Worm (Caenorhabditis elegans): Measurements from ENCODE around the gene B0228.1.

The B0228.1 gene

ce11 chrII:7708540-7708939 lies 46.6 kb upstream of the B0228.1 start, which contains the start of gene B0495.9 (continued):
- TF ChIP-seq unc-98 (GFP tag; IDR thresholded peaks at IDR 0.05), result no peak
- no peak for TF ChIP-seq jun-1 (tag; optimal IDR thresholded peaks at IDR 0.05)
- TF ChIP-seq F16B12.6 (tag; optimal IDR thresholded peaks at IDR 0.05), result peak; percentile 47
- no peak for TF ChIP-seq sox-4 (tag; optimal IDR thresholded peaks at IDR 0.05)
- TF ChIP-seq egl-27 (tag; optimal IDR thresholded peaks at IDR 0.05), result no peak
- TF ChIP-seq sup-37 (GFP tag; optimal IDR thresholded peaks at IDR 0.05), result no peak
- peak; percentile 31; the same call in 1 of the 2 replicates for TF ChIP-seq isw-1 (GFP tag; IDR thresholded peaks at IDR 0.05)
- peak; percentile 26 for TF ChIP-seq lir-3 (tag; optimal IDR thresholded peaks at IDR 0.05; ENCODE audit: poor library complexity)
- no peak for TF ChIP-seq pag-3 (tag; optimal IDR thresholded peaks at IDR 0.05; ENCODE audit: borderline replicate concordance, insufficient read depth)
- TF ChIP-seq nhr-85 (tag), result peak; percentile 56
- peak; percentile 63 to 64 for TF ChIP-seq lsy-2 (tag; optimal IDR thresholded peaks at IDR 0.05)
- TF ChIP-seq fkh-4 (tag; optimal IDR thresholded peaks at IDR 0.05; ENCODE audit: borderline replicate concordance), result no peak
- no peak for TF ChIP-seq hlh-17 (GFP tag; optimal IDR thresholded peaks at IDR 0.05; ENCODE audit: borderline replicate concordance)
- no peak for TF ChIP-seq unc-30 (tag; optimal IDR thresholded peaks at IDR 0.05)
- no peak for TF ChIP-seq ceh-63 (GFP tag; optimal IDR thresholded peaks at IDR 0.05)
- no peak for TF ChIP-seq Y116A8C.19 (tag; optimal IDR thresholded peaks at IDR 0.05; ENCODE audit: borderline replicate concordance)
- TF ChIP-seq nhr-19 (GFP tag; conservative IDR thresholded peaks at IDR 0.05), result peak; percentile 48
- TF ChIP-seq sptf-1 (tag; optimal IDR thresholded peaks at IDR 0.05), result no peak
- peak; percentile 54 for TF ChIP-seq nhr-47 (tag; optimal IDR thresholded peaks at IDR 0.05)
- TF ChIP-seq mdl-1 (tag; optimal IDR thresholded peaks at IDR 0.05), result peak in 1 of 2 experiments; percentile 12

ce11 chrII:7709301-7709754 lies 45.8 kb upstream of the B0228.1 start, which contains the start of gene sre-1:
sre-1 (plus strand) TSS chrII:7709704.
- TF ChIP-seq nhr-71 (tag; optimal IDR thresholded peaks at IDR 0.05) (peak; percentile 28), fkh-8 (tag; optimal IDR thresholded peaks at IDR 0.05) (no peak), lin-13 (GFP tag; optimal IDR thresholded peaks at IDR 0.05) (no peak), nhr-90 (tag; optimal IDR thresholded peaks at IDR 0.05; ENCODE audit: poor library complexity) (no peak), lin-15B (tag; optimal IDR thresholded peaks at IDR 0.05) (no peak), fkh-10 (GFP tag; optimal IDR thresholded peaks at IDR 0.05) (no peak), hlh-17 (GFP tag; optimal IDR thresholded peaks at IDR 0.05; ENCODE audit: borderline replicate concordance) (no peak), efl-1 (optimal IDR thresholded peaks at IDR 0.05) (no peak), efl-1 (GFP tag; optimal IDR thresholded peaks at IDR 0.05 in 1 of 2) (peak in 1 of 2 experiments; percentile 90), nhr-85 (tag) (no peak), dpl-1 (GFP tag; optimal IDR thresholded peaks at IDR 0.05) (no peak), fos-1 (tag; optimal IDR thresholded peaks at IDR 0.05) (no peak), vab-15 (tag; optimal IDR thresholded peaks at IDR 0.05) (no peak), elt-3 (tag; optimal IDR thresholded peaks at IDR 0.05) (no peak), nhr-20 (tag; optimal IDR thresholded peaks at IDR 0.05) (no peak), hlh-4 (tag; optimal IDR thresholded peaks at IDR 0.05) (peak; percentile 58), C34B4.2 (tag; optimal IDR thresholded peaks at IDR 0.05) (no peak), grh-1 (GFP tag; IDR thresholded peaks at IDR 0.05) (no peak)

DNA sequence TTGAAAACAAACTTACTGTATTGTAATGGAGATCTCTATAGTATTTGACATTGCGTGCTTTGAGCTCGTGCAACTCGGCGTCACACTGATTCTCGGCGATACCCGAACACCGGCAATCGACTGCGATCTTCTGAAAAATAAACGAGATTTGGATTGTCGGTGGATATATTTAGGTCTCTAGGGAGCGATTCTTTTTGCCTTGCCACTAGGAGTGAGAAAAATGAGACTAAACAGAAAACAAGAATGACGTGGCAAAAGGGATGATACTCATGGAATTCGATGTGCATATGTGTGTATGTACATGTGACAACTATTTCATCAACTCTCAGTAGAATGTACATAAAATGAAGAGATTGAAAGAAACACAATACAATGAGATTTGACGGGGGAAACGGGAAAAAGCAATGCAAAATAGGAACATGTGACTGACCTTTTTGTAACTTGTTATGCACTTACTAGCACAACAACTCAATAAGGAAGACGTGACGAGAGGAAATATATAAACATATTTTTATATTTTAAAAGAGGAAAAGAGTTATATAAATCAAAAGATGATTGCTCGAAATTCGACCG lies 40.4 kb upstream of the B0228.1 start:
- TF ChIP-seq vab-15 (tag; optimal IDR thresholded peaks at IDR 0.05) (no peak), alr-1 (tag; optimal IDR thresholded peaks at IDR 0.05; ENCODE audit: borderline replicate concordance) (no peak), lir-3 (tag; optimal IDR thresholded peaks at IDR 0.05; ENCODE audit: poor library complexity) (no peak), hlh-17 (GFP tag; optimal IDR thresholded peaks at IDR 0.05; ENCODE audit: borderline replicate concordance) (no peak), efl-1 (optimal IDR thresholded peaks at IDR 0.05) (no peak), efl-1 (GFP tag; optimal IDR thresholded peaks at IDR 0.05 in 1 of 2) (peak in 1 of 2 experiments; percentile 79), ceh-8 (GFP tag; optimal IDR thresholded peaks at IDR 0.05) (peak; percentile 42), nhr-84 (tag; optimal IDR thresholded peaks at IDR 0.05) (no peak), snpc-4 (tag; optimal IDR thresholded peaks at IDR 0.05) (no peak), unc-86 (tag; optimal IDR thresholded peaks at IDR 0.05) (peak; percentile 20), lin-39 (tag; optimal IDR thresholded peaks at IDR 0.05) (no peak), rnt-1 (tag; optimal IDR thresholded peaks at IDR 0.05) (no peak), blmp-1 (tag; optimal IDR thresholded peaks at IDR 0.05) (no peak), swsn-7 (tag; optimal IDR thresholded peaks at IDR 0.05) (no peak), fkh-4 (tag; optimal IDR thresholded peaks at IDR 0.05; ENCODE audit: borderline replicate concordance) (no peak), elt-3 (tag; optimal IDR thresholded peaks at IDR 0.05) (no peak), lsy-2 (tag; optimal IDR thresholded peaks at IDR 0.05) (peak; percentile 29 to 43), pax-3 (tag; optimal IDR thresholded peaks at IDR 0.05) (no peak), lin-13 (GFP tag; optimal IDR thresholded peaks at IDR 0.05) (no peak), fos-1 (tag; optimal IDR thresholded peaks at IDR 0.05) (no peak), nhr-19 (GFP tag; conservative IDR thresholded peaks at IDR 0.05) (no peak), sptf-1 (tag; optimal IDR thresholded peaks at IDR 0.05) (no peak), zag-1 (tag; optimal IDR thresholded peaks at IDR 0.05) (no peak)
